Fruit fly (Drosophila melanogaster): Measurements from ENCODE around the gene fon.

The fon gene

dm6 chr2L:19393703-19394210 lies 7.8 kb upstream of the fon start, which contains the start of gene CG31798:
Gene CG31798, plus strand, starts transcription at chr2L:19394160.
- TF ChIP-seq tj (GFP tag; optimal IDR thresholded peaks at IDR 0.05) = no peak
- TF ChIP-seq CG7045 (GFP tag; optimal IDR thresholded peaks at IDR 0.05) = no peak
- TF ChIP-seq CG33017 (tag; optimal IDR thresholded peaks at IDR 0.05) = no peak
- no peak for TF ChIP-seq CG5204 (GFP tag; optimal IDR thresholded peaks at IDR 0.05)
- no peak for TF ChIP-seq cic (GFP tag; optimal IDR thresholded peaks at IDR 0.05)
- no peak for TF ChIP-seq pad (GFP tag; optimal IDR thresholded peaks at IDR 0.05)
- TF ChIP-seq ovo (GFP tag; optimal IDR thresholded peaks at IDR 0.05) = no peak
- TF ChIP-seq bab1 (GFP tag; optimal IDR thresholded peaks at IDR 0.05) = no peak
- no peak for TF ChIP-seq CG14711 (tag; optimal IDR thresholded peaks at IDR 0.05)
- TF ChIP-seq CG7101 (tag; optimal IDR thresholded peaks at IDR 0.05) = no peak
- no peak for TF ChIP-seq CG12768 (GFP tag; optimal IDR thresholded peaks at IDR 0.05)

dm6 chr2L:19389749-19390148 lies 3.7 kb upstream of the fon start, which contains the start of gene CG17549:
Gene CG17549, minus strand, starts transcription at chr2L:19390075.
- TF ChIP-seq cic (GFP tag; optimal IDR thresholded peaks at IDR 0.05) (no peak), cnc (optimal IDR thresholded peaks at IDR 0.05) (no peak), pad (GFP tag; optimal IDR thresholded peaks at IDR 0.05) (no peak), CG7045 (GFP tag; optimal IDR thresholded peaks at IDR 0.05) (no peak), ovo (GFP tag; optimal IDR thresholded peaks at IDR 0.05) (no peak), CG14711 (tag; optimal IDR thresholded peaks at IDR 0.05) (no peak), CG11617 (GFP tag; optimal IDR thresholded peaks at IDR 0.05) (no peak), Mnt (GFP tag; optimal IDR thresholded peaks at IDR 0.05) (no peak), Crg-1 (GFP tag; optimal IDR thresholded peaks at IDR 0.05) (no peak), CG12768 (GFP tag; optimal IDR thresholded peaks at IDR 0.05) (no peak), Clk (GFP tag; optimal IDR thresholded peaks at IDR 0.05) (no peak), Hr96 (GFP tag; optimal IDR thresholded peaks at IDR 0.05) (no peak), toe (GFP tag; optimal IDR thresholded peaks at IDR 0.05) (no peak), kay (GFP tag; ENCODE audit: borderline replicate concordance) (no peak), bab1 (GFP tag; optimal IDR thresholded peaks at IDR 0.05) (no peak), CG1620 (GFP tag; optimal IDR thresholded peaks at IDR 0.05) (no peak), tj (GFP tag; optimal IDR thresholded peaks at IDR 0.05) (no peak)

dm6 chr2L:19388966-19389365 lies 3.0 kb upstream of the fon start:
- TF ChIP-seq cic (GFP tag; optimal IDR thresholded peaks at IDR 0.05) (no peak), cnc (optimal IDR thresholded peaks at IDR 0.05) (no peak), CG5204 (GFP tag; optimal IDR thresholded peaks at IDR 0.05) (no peak)

DNA sequence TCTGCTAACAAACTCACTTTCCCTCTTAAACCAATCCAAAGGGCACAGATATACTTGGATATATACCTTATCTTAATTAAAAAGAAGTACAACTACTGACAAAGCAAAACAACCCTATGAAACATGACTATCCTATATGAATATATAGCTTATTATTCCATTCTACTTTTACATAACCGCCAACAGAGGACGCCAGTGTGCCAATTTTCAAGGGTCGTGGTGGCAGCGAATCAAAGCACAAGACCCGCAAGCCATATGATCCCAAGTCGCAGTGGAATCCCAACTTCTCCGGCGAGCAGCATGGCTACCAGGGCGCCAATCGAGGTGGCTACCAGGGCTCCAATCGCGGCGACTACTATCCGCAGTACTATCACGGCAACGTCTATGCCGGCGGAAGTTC lies 3.7 kb downstream of the fon start:
- TF ChIP-seq CG7101 (tag; optimal IDR thresholded peaks at IDR 0.05) = no peak
- no peak for TF ChIP-seq cic (GFP tag; optimal IDR thresholded peaks at IDR 0.05)
- no peak for TF ChIP-seq cnc (optimal IDR thresholded peaks at IDR 0.05)
- TF ChIP-seq CG12768 (GFP tag; optimal IDR thresholded peaks at IDR 0.05) = no peak
- no peak for TF ChIP-seq CG11617 (GFP tag; optimal IDR thresholded peaks at IDR 0.05)
- TF ChIP-seq ovo (GFP tag; optimal IDR thresholded peaks at IDR 0.05) = no peak
- TF ChIP-seq CG7045 (GFP tag; optimal IDR thresholded peaks at IDR 0.05) = no peak
- no peak for TF ChIP-seq toe (GFP tag; optimal IDR thresholded peaks at IDR 0.05)
- TF ChIP-seq CG33017 (tag; optimal IDR thresholded peaks at IDR 0.05) = no peak
- no peak for TF ChIP-seq CG5204 (GFP tag; optimal IDR thresholded peaks at IDR 0.05)
- TF ChIP-seq CG14711 (tag; optimal IDR thresholded peaks at IDR 0.05) = no peak
- TF ChIP-seq Clk (GFP tag; optimal IDR thresholded peaks at IDR 0.05) = no peak
- TF ChIP-seq tj (GFP tag; optimal IDR thresholded peaks at IDR 0.05) = no peak
- no peak for TF ChIP-seq bab1 (GFP tag; optimal IDR thresholded peaks at IDR 0.05)
- no peak for TF ChIP-seq Crg-1 (GFP tag; optimal IDR thresholded peaks at IDR 0.05)
- no peak for TF ChIP-seq pad (GFP tag; optimal IDR thresholded peaks at IDR 0.05)
- TF ChIP-seq Hr96 (GFP tag; optimal IDR thresholded peaks at IDR 0.05) = no peak
- TF ChIP-seq CG1620 (GFP tag; optimal IDR thresholded peaks at IDR 0.05) = no peak
- TF ChIP-seq Mnt (GFP tag; optimal IDR thresholded peaks at IDR 0.05) = no peak
- no peak for TF ChIP-seq kay (GFP tag; ENCODE audit: borderline replicate concordance)

DNA sequence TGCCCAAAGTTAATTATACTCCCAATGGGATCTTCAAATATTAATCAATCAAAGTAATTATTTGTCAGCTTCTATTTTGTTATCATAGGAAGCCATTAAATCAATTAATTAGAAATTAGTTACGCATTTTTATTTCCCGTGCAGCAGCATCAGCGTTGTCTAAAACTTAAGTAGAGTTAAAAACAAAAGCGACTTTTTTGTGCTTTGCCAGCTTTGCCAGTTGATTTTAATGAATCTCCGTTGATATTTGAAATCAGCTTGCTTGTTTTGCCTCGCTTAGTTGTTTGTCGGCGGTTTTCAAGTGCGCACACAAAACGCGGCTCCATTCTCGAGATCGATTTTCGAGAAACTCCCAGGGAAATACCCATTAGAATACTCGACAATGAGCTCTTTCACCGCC lies 5.4 kb downstream of the fon start, which contains the start of gene CG17350:
Gene CG17350 (plus strand): TSS at position 301 of the 400 bp plus-strand sequence.
- no peak for TF ChIP-seq Clk (GFP tag; optimal IDR thresholded peaks at IDR 0.05)
- TF ChIP-seq CG33017 (tag; optimal IDR thresholded peaks at IDR 0.05) = no peak
- TF ChIP-seq Crg-1 (GFP tag; optimal IDR thresholded peaks at IDR 0.05) = no peak
- TF ChIP-seq bab1 (GFP tag; optimal IDR thresholded peaks at IDR 0.05) = no peak
- TF ChIP-seq CG5204 (GFP tag; optimal IDR thresholded peaks at IDR 0.05) = no peak
- TF ChIP-seq CG7101 (tag; optimal IDR thresholded peaks at IDR 0.05) = no peak
- no peak for TF ChIP-seq toe (GFP tag; optimal IDR thresholded peaks at IDR 0.05)
- no peak for TF ChIP-seq kay (GFP tag; ENCODE audit: borderline replicate concordance)
- TF ChIP-seq cic (GFP tag; optimal IDR thresholded peaks at IDR 0.05) = no peak
- TF ChIP-seq Hr96 (GFP tag; optimal IDR thresholded peaks at IDR 0.05) = no peak
- no peak for TF ChIP-seq CG7045 (GFP tag; optimal IDR thresholded peaks at IDR 0.05)
- no peak for TF ChIP-seq CG11617 (GFP tag; optimal IDR thresholded peaks at IDR 0.05)
- TF ChIP-seq tj (GFP tag; optimal IDR thresholded peaks at IDR 0.05) = no peak
- TF ChIP-seq Mnt (GFP tag; optimal IDR thresholded peaks at IDR 0.05) = no peak
- no peak for TF ChIP-seq CG1620 (GFP tag; optimal IDR thresholded peaks at IDR 0.05)

- TF ChIP-seq Crg-1 (GFP tag; optimal IDR thresholded peaks at IDR 0.05) = no peak
- no peak for TF ChIP-seq tj (GFP tag; optimal IDR thresholded peaks at IDR 0.05)
- TF ChIP-seq kay (GFP tag; ENCODE audit: borderline replicate concordance) = no peak
- no peak for TF ChIP-seq CG33017 (tag; optimal IDR thresholded peaks at IDR 0.05)
- no peak for TF ChIP-seq toe (GFP tag; optimal IDR thresholded peaks at IDR 0.05)
- TF ChIP-seq CG14711 (tag; optimal IDR thresholded peaks at IDR 0.05) = no peak
- TF ChIP-seq pad (GFP tag; optimal IDR thresholded peaks at IDR 0.05) = no peak
- TF ChIP-seq CG7101 (tag; optimal IDR thresholded peaks at IDR 0.05) = no peak
- no peak for TF ChIP-seq cic (GFP tag; optimal IDR thresholded peaks at IDR 0.05)
- TF ChIP-seq bab1 (GFP tag; optimal IDR thresholded peaks at IDR 0.05) = no peak
- no peak for TF ChIP-seq Hr96 (GFP tag; optimal IDR thresholded peaks at IDR 0.05)
- TF ChIP-seq CG5204 (GFP tag; optimal IDR thresholded peaks at IDR 0.05) = no peak
- no peak for TF ChIP-seq CG7045 (GFP tag; optimal IDR thresholded peaks at IDR 0.05)
- TF ChIP-seq CG11617 (GFP tag; optimal IDR thresholded peaks at IDR 0.05) = no peak
- TF ChIP-seq CG1620 (GFP tag; optimal IDR thresholded peaks at IDR 0.05) = no peak
- no peak for TF ChIP-seq Clk (GFP tag; optimal IDR thresholded peaks at IDR 0.05)
- TF ChIP-seq Mnt (GFP tag; optimal IDR thresholded peaks at IDR 0.05) = no peak
- TF ChIP-seq cnc (optimal IDR thresholded peaks at IDR 0.05) = no peak
Measured at dm6 chr2L:19378620-19379019, 7.4 kb downstream of the fon start.
